Fruit fly (Drosophila melanogaster): ENCODE data around the gene cv.
A peak's percentile ranks its signal among the peaks of the same experiment; 100 is the strongest.

Gene cv

DNA sequence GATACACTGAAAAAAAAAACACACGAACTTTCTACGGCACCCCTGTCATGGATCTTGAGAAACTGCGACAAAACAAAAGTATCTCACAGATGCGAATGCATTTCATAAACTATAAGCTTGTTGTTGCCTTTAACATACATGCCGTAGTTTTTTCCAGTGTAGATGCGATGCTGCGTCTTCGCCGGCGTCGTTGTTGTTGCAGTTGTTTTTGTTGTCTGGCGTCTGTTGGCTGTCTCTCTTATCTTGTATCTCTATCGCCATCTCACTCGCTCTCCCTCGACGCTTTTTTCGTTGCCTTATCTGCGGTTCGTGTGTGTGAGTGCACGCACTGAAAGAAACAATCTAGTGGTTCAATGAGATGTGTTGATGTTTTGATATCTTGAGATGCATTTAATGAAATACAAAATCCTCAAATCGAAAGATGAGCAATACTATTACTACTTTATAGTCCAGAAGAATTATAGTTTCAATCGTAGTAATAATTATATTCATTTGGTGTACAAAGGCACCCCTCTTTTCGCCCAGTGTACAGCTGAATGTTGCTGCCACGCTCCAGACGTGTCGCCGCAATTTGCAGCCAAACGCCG is 6.7 kb downstream of the cv start:
- peak; percentile 95 for TF ChIP-seq crc (GFP tag; optimal IDR thresholded peaks at IDR 0.05)
- TF ChIP-seq CG10267 (tag; optimal IDR thresholded peaks at IDR 0.05): peak; percentile 90
- TF ChIP-seq CrebB (tag; optimal IDR thresholded peaks at IDR 0.05): peak; percentile 93
- no peak for TF ChIP-seq Doc3 (GFP tag; IDR thresholded peaks at IDR 0.05; ENCODE audit: partially characterized antibody)
- TF ChIP-seq CG15011 (GFP tag; optimal IDR thresholded peaks at IDR 0.05): peak; percentile 84
- peak; percentile 93 for TF ChIP-seq CG32767 (GFP tag; IDR thresholded peaks at IDR 0.05)
- TF ChIP-seq CG13424 (tag; optimal IDR thresholded peaks at IDR 0.05): peak; percentile 95
- TF ChIP-seq MTF-1 (GFP tag; optimal IDR thresholded peaks at IDR 0.05; ENCODE audit: borderline replicate concordance): peak; percentile 87
- peak; percentile 83 for TF ChIP-seq jigr1 (GFP tag; IDR thresholded peaks at IDR 0.05)
- TF ChIP-seq CG11247 (GFP tag; IDR thresholded peaks at IDR 0.05): peak; percentile 93
- peak; percentile 100 for TF ChIP-seq Ets65A (GFP tag)
- TF ChIP-seq CG15479 (GFP tag; optimal IDR thresholded peaks at IDR 0.05): peak; percentile 61
- TF ChIP-seq CG5245 (GFP tag; optimal IDR thresholded peaks at IDR 0.05): peak; percentile 97
- TF ChIP-seq mld (GFP tag; IDR thresholded peaks at IDR 0.05; ENCODE audit: partially characterized antibody): no peak
- TF ChIP-seq Hmx (GFP tag; optimal IDR thresholded peaks at IDR 0.05): peak; percentile 91
- TF ChIP-seq CG13296 (GFP tag; optimal IDR thresholded peaks at IDR 0.05): peak; percentile 94
- peak; percentile 76 for TF ChIP-seq sd (tag; optimal IDR thresholded peaks at IDR 0.05)
- TF ChIP-seq TFAM (GFP tag; optimal IDR thresholded peaks at IDR 0.05): peak; percentile 81
- TF ChIP-seq CG8359 (GFP tag; optimal IDR thresholded peaks at IDR 0.05; ENCODE audit: borderline replicate concordance): peak; percentile 74
- TF ChIP-seq en (GFP tag; optimal IDR thresholded peaks at IDR 0.05): peak; percentile 95
- peak; percentile 94 for TF ChIP-seq CG11723 (GFP tag; optimal IDR thresholded peaks at IDR 0.05)
- TF ChIP-seq sqz (GFP tag; optimal IDR thresholded peaks at IDR 0.05): peak; percentile 95
- peak; percentile 94 for TF ChIP-seq CG14050 (GFP tag; IDR thresholded peaks at IDR 0.05)
- TF ChIP-seq CG1233 (GFP tag; optimal IDR thresholded peaks at IDR 0.05): peak; percentile 96
- TF ChIP-seq z (GFP tag; IDR thresholded peaks at IDR 0.05): peak; percentile 56; the same call in 1 of the 3 replicates
- TF ChIP-seq CG4617 (GFP tag; optimal IDR thresholded peaks at IDR 0.05; ENCODE audit: borderline replicate concordance): peak; percentile 98
- peak; percentile 84 for TF ChIP-seq nau (GFP tag; optimal IDR thresholded peaks at IDR 0.05)
- TF ChIP-seq CG1603 (tag; optimal IDR thresholded peaks at IDR 0.05): peak; percentile 93
- TF ChIP-seq prd (optimal IDR thresholded peaks at IDR 0.05): no peak
- TF ChIP-seq prd (GFP tag; IDR thresholded peaks at IDR 0.05): peak; percentile 98
- no peak for TF ChIP-seq CG8478 (optimal IDR thresholded peaks at IDR 0.05)
- peak; percentile 89 for TF ChIP-seq klu (GFP tag; IDR thresholded peaks at IDR 0.05)
- peak; percentile 94 for TF ChIP-seq gce (GFP tag; IDR thresholded peaks at IDR 0.05)
- TF ChIP-seq pita (GFP tag; optimal IDR thresholded peaks at IDR 0.05): no peak
- peak; percentile 98 for TF ChIP-seq CG16863 (GFP tag; optimal IDR thresholded peaks at IDR 0.05)
- peak; percentile 97 for TF ChIP-seq CG12942 (GFP tag; optimal IDR thresholded peaks at IDR 0.05)
- TF ChIP-seq CG17802 (tag; optimal IDR thresholded peaks at IDR 0.05): peak; percentile 85
- TF ChIP-seq D (optimal IDR thresholded peaks at IDR 0.05): no peak
- peak; percentile 97 for TF ChIP-seq D (GFP tag; optimal IDR thresholded peaks at IDR 0.05)
- peak; percentile 79 for TF ChIP-seq CG34376 (GFP tag; optimal IDR thresholded peaks at IDR 0.05)
- peak; percentile 97 to 98 for TF ChIP-seq Pdp1 (GFP tag; optimal IDR thresholded peaks at IDR 0.05)
- peak; percentile 90 for TF ChIP-seq Dbx (GFP tag; IDR thresholded peaks at IDR 0.05)
- peak; percentile 96 for TF ChIP-seq CG16815 (GFP tag; optimal IDR thresholded peaks at IDR 0.05)
- TF ChIP-seq CG17359 (tag; optimal IDR thresholded peaks at IDR 0.05): peak; percentile 95
- TF ChIP-seq Hmr (GFP tag; optimal IDR thresholded peaks at IDR 0.05): peak; percentile 93
- peak; percentile 62 for TF ChIP-seq pros (GFP tag; optimal IDR thresholded peaks at IDR 0.05)
- no peak for TF ChIP-seq Lpt (GFP tag; optimal IDR thresholded peaks at IDR 0.05)
- TF ChIP-seq ttk (GFP tag; IDR thresholded peaks at IDR 0.05): peak; percentile 96
- peak; percentile 64 for TF ChIP-seq Nf-YC (tag; optimal IDR thresholded peaks at IDR 0.05)
- peak; percentile 85 for TF ChIP-seq CG15514 (GFP tag; optimal IDR thresholded peaks at IDR 0.05)
- no peak for TF ChIP-seq Sin3A (optimal IDR thresholded peaks at IDR 0.05)
